Worm (Caenorhabditis elegans) whole organism, mixed stage, embryonic: ENCODE data around the gene T24E12.3.
"Not testable (repeated sequence)": the region's sequence is repeated elsewhere in the genome, so short reads cannot be mapped to it uniquely, and the experiment has no call there.

Experiments
- M03D4.4 ChIP-seq: sonication (generic microtip); optimal IDR thresholded peaks from 2 replicates; lab custom pipeline; 2017; ENCODE audit warnings: mild to moderate bottlenecking, missing genetic modification characterization, missing compliant biosample characterization
- bed-3 ChIP-seq: fragments of 200-800 bp; sonication (Bioruptor generic); optimal IDR thresholded peaks from 3 replicates; lab custom pipeline; 2018; ENCODE audit warnings: mild to moderate bottlenecking, missing genetic modification characterization, moderate library complexity, missing compliant biosample characterization
- blmp-1 ChIP-seq: fragments of 150-350 bp; optimal IDR thresholded peaks from 2 replicates; lab custom pipeline; 2014; ENCODE audit warnings: missing biosample characterization, missing genetic modification characterization
- ceh-39 ChIP-seq: fragments of 150-350 bp; optimal IDR thresholded peaks from 2 replicates; lab custom pipeline; 2014; ENCODE audit warnings: missing biosample characterization, missing genetic modification characterization
- ceh-43 ChIP-seq: fragments of 200-800 bp; sonication (Bioruptor generic); optimal IDR thresholded peaks from 2 replicates; lab custom pipeline; 2018; ENCODE audit warnings: mild to moderate bottlenecking, missing genetic modification characterization, moderate library complexity, missing compliant biosample characterization
- ceh-83 ChIP-seq: fragments of 200-800 bp; sonication (Bioruptor generic); optimal IDR thresholded peaks from 2 replicates; lab custom pipeline; 2018; ENCODE audit warnings: mild to moderate bottlenecking, missing genetic modification characterization, missing compliant biosample characterization
- ces-1 ChIP-seq: fragments of 150-350 bp; optimal IDR thresholded peaks from 2 replicates; lab custom pipeline; 2014; ENCODE audit warnings: missing biosample characterization, missing genetic modification reagents, missing genetic modification characterization
- cnd-1 ChIP-seq: fragments of 200-800 bp; sonication (Bioruptor generic); optimal IDR thresholded peaks from 2 replicates; lab custom pipeline; 2018; ENCODE audit warnings: mild to moderate bottlenecking, missing genetic modification characterization, missing compliant biosample characterization
- drap-1 ChIP-seq: fragments of 200-800 bp; sonication (Bioruptor generic); optimal IDR thresholded peaks from 3 replicates; lab custom pipeline; 2018; ENCODE audit warnings: mild to moderate bottlenecking, missing genetic modification characterization, missing compliant biosample characterization
- elt-1 ChIP-seq: sonication (generic microtip); optimal IDR thresholded peaks from 2 replicates; lab custom pipeline; 2017; ENCODE audit warnings: missing genetic modification characterization, mild to moderate bottlenecking, missing compliant biosample characterization, antibody characterized with exemption, moderate library complexity, borderline replicate concordance; ENCODE audit not compliant: insufficient read depth
- elt-3 ChIP-seq: fragments of 150-350 bp; optimal IDR thresholded peaks from 2 replicates; lab custom pipeline; 2014; ENCODE audit warnings: missing biosample characterization, missing genetic modification characterization
- flh-1 ChIP-seq: fragments of 200-800 bp; sonication (Bioruptor generic); optimal IDR thresholded peaks from 2 replicates; lab custom pipeline; 2018; ENCODE audit warnings: mild to moderate bottlenecking, missing genetic modification characterization, moderate library complexity, missing compliant biosample characterization
- lin-13 ChIP-seq: fragments of 150-350 bp; optimal IDR thresholded peaks from 2 replicates; lab custom pipeline; 2014; ENCODE audit warnings: missing biosample characterization, missing genetic modification characterization
- lin-32 ChIP-seq: fragments of 200-800 bp; sonication (Bioruptor generic); optimal IDR thresholded peaks from 2 replicates; lab custom pipeline; 2018; ENCODE audit warnings: mild to moderate bottlenecking, missing genetic modification characterization, missing compliant biosample characterization
- lsy-2 ChIP-seq: fragments of 150-350 bp; optimal IDR thresholded peaks from 2 replicates; lab custom pipeline; 2014; ENCODE audit warnings: missing biosample characterization, missing genetic modification characterization
- mep-1 ChIP-seq: fragments of 150-350 bp; optimal IDR thresholded peaks from 2 replicates; lab custom pipeline; 2017; ENCODE audit warnings: missing biosample characterization, missing genetic modification reagents, missing genetic modification characterization, inconsistent platforms
- mls-2 ChIP-seq: sonication (generic microtip); optimal IDR thresholded peaks from 2 replicates; lab custom pipeline; 2016; ENCODE audit warnings: mild to moderate bottlenecking, missing genetic modification characterization, moderate library complexity, missing compliant biosample characterization
- nhr-12 ChIP-seq: fragments of 150-350 bp; optimal IDR thresholded peaks from 2 replicates; lab custom pipeline; 2014; ENCODE audit warnings: missing biosample characterization, missing genetic modification characterization
- nhr-237 ChIP-seq: fragments of 150-350 bp; optimal IDR thresholded peaks from 2 replicates; lab custom pipeline; 2014; ENCODE audit warnings: missing biosample characterization, missing genetic modification characterization
- nhr-28 ChIP-seq: fragments of 150-350 bp; optimal IDR thresholded peaks from 2 replicates; lab custom pipeline; 2014; ENCODE audit warnings: missing biosample characterization, missing genetic modification characterization
- nhr-76 ChIP-seq: sonication (generic microtip); optimal IDR thresholded peaks from 2 replicates; lab custom pipeline; 2017; ENCODE audit warnings: missing biosample characterization, missing genetic modification characterization
- pha-4 ChIP-seq: fragments of 150-350 bp; optimal IDR thresholded peaks from 2 replicates; lab custom pipeline; 2018; ENCODE audit warnings: missing biosample characterization, missing genetic modification reagents, missing genetic modification characterization
- sem-2 ChIP-seq: fragments of 200-800 bp; sonication (Bioruptor generic); optimal IDR thresholded peaks from 2 replicates; lab custom pipeline; 2018; ENCODE audit warnings: mild to moderate bottlenecking, missing genetic modification characterization, missing compliant biosample characterization
- snpc-4 ChIP-seq: fragments of 150-350 bp; optimal IDR thresholded peaks from 2 replicates; lab custom pipeline; 2014; ENCODE audit warnings: missing biosample characterization, missing genetic modification characterization
- sptf-1 ChIP-seq: sonication (generic microtip); optimal IDR thresholded peaks from 2 replicates; lab custom pipeline; 2017; ENCODE audit warnings: mild to moderate bottlenecking, missing genetic modification characterization, moderate library complexity, missing compliant biosample characterization
- tbx-8 ChIP-seq: fragments of 200-800 bp; sonication (Bioruptor generic); optimal IDR thresholded peaks from 2 replicates; lab custom pipeline; 2018; ENCODE audit warnings: mild to moderate bottlenecking, missing genetic modification characterization, moderate library complexity, missing compliant biosample characterization
- unc-120 ChIP-seq: sonication (generic microtip); optimal IDR thresholded peaks from 2 replicates; lab custom pipeline; 2017; ENCODE audit warnings: missing genetic modification characterization, missing compliant biosample characterization; ENCODE audit not compliant: poor library complexity, severe bottlenecking
- unc-62 ChIP-seq: fragments of 150-350 bp; optimal IDR thresholded peaks from 2 replicates; lab custom pipeline; 2014; ENCODE audit warnings: missing biosample characterization, missing genetic modification reagents, missing genetic modification characterization
- zip-8 ChIP-seq: fragments of 150-350 bp; optimal IDR thresholded peaks from 2 replicates; lab custom pipeline; 2014; ENCODE audit warnings: missing biosample characterization, missing genetic modification characterization

T24E12.3 gene

DNA sequence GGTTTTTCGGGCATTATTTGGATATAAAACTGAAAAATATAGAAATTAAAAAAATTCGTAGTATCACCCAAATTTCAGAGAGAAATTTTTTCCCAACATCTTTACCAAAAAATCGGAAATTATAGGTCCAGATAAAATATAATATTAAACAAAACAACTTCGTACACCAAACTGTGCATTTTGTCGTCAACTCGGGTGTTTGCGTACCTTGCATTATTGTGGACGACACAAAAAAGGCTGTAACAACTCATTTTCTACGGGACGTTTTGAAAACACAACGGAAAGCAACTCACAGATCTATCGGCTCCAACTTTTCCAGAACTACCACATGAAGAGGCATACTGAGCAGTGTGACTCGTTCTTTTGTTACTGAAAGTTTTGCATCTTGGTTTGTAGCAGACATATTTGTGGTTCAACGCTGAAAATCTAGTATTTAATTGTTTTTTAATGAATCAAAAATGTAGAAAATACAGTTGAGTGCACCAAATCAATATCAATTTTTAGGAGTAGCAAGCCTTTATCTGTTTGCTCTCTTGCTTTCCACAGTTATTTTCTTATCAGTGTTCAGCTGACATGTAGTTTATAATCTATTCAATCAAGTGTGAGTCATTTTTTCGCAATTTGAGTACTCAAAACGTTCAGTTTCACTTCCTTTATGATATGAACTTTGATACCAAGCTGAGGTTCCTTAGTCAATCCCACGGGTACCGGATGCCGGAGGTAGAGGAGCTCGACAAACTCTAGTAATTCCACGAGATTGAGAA, 39.8 kb downstream of the T24E12.3 start:
- TF ChIP-seq nhr-76 (tag; lab: Kevin White, UChicago) (no peak), drap-1 (GFP tag; lab: Kevin White, UChicago) (no peak), lin-32 (GFP tag; lab: Kevin White, UChicago) (no peak), zip-8 (tag; lab: Kevin White, UChicago) (no peak), nhr-28 (no peak)

DNA sequence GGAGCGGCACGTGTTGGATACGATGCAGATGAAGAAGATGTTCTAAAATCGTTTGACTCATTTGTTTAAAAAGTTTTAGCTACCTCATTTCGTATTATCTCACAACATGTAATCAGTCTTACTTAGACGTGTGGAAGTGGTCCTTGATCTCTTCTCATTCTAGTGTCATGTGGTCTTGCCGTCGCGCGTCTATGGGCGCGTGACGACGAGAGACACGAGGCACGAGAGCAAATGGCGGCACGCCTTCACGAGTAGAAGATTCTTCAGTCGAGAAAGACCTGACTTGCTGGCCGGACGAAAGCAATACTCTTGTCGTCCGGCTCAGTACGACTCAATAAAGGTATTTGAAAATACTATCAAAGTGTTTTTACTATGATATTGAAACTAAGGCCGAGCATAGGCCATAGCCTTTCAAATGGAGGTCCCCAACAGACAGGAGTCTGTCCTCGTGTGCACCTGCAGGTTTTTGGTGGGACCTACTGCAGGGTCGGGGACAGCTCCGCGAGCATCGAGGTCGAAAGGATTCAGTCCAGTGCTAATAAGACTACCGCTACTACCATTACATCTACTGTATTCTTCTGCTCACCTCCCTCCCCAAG, 40.5 kb downstream of the T24E12.3 start, which contains the start of gene fbxa-24:
Gene fbxa-24, plus strand, starts transcription at position 276 of the 599 bp plus-strand sequence.
- TF ChIP-seq nhr-28; elt-1 (tag; lab: Kevin White, UChicago); lin-32 (GFP tag; lab: Kevin White, UChicago): not testable (repeated sequence)

DNA sequence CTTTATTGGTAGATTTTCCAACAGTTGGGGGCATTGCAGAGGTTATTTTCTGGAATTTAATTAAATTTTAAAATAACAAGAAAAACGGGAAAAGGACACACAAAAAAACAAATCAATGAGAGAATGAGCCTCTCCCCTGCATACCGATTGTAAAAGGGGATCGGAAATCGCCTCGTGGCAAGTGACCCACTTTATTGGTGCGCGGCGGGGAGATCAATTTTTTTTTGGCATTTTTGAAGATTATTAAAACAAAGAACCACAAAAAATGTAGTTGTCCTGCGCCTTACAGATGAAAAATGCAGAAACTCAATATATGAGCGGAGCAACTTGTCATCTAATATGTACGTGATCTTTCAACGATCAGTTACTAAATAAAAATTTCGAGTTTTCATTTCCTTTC, 45.4 kb downstream of the T24E12.3 start, which contains the start of gene F54D10.7:
Gene F54D10.7, minus strand, starts transcription at position 49 of the 400 bp plus-strand sequence.
- TF ChIP-seq ceh-39 (tag; lab: Kevin White, UChicago) (no peak), elt-3 (tag; lab: Kevin White, UChicago) (no peak), snpc-4 (tag; lab: Kevin White, UChicago) (no peak), nhr-12 (tag; lab: Kevin White, UChicago) (no peak), M03D4.4 (tag; lab: Kevin White, UChicago) (no peak), blmp-1 (tag; lab: Kevin White, UChicago) (no peak), ces-1 (GFP tag; lab: Kevin White, UChicago) (no peak), ceh-83 (GFP tag; lab: Kevin White, UChicago) (no peak), ceh-43 (GFP tag; lab: Kevin White, UChicago) (no peak), mep-1 (tag; lab: Kevin White, UChicago) (no peak), drap-1 (GFP tag; lab: Kevin White, UChicago) (no peak), sptf-1 (no peak), zip-8 (tag; lab: Kevin White, UChicago) (no peak), lsy-2 (tag; lab: Kevin White, UChicago) (no peak), nhr-237 (tag; lab: Kevin White, UChicago) (no peak), elt-1 (tag; lab: Kevin White, UChicago) (no peak), sem-2 (GFP tag; lab: Kevin White, UChicago) (no peak), mls-2 (tag; lab: Kevin White, UChicago) (no peak), bed-3 (GFP tag; lab: Kevin White, UChicago) (no peak)

- no peak for TF ChIP-seq ceh-43 (GFP tag; lab: Kevin White, UChicago)
- no peak for TF ChIP-seq lsy-2 (tag; lab: Kevin White, UChicago)
- no peak for TF ChIP-seq elt-1 (tag; lab: Kevin White, UChicago)
- TF ChIP-seq drap-1 (GFP tag; lab: Kevin White, UChicago), result no peak
- TF ChIP-seq cnd-1 (tag; lab: Kevin White, UChicago), result no peak
- no peak for TF ChIP-seq blmp-1 (tag; lab: Kevin White, UChicago)
- TF ChIP-seq mep-1 (tag; lab: Kevin White, UChicago), result no peak
- no peak for TF ChIP-seq ceh-39 (tag; lab: Kevin White, UChicago)
- no peak for TF ChIP-seq sem-2 (GFP tag; lab: Kevin White, UChicago)
- no peak for TF ChIP-seq pha-4
- TF ChIP-seq unc-120 (tag; lab: Kevin White, UChicago), result no peak
- TF ChIP-seq elt-3 (tag; lab: Kevin White, UChicago), result no peak
- TF ChIP-seq unc-62 (GFP tag; lab: Kevin White, UChicago), result no peak
- no peak for TF ChIP-seq flh-1 (GFP tag; lab: Kevin White, UChicago)
- TF ChIP-seq lin-13 (tag; lab: Kevin White, UChicago), result no peak
- no peak for TF ChIP-seq ceh-83 (GFP tag; lab: Kevin White, UChicago)
- no peak for TF ChIP-seq tbx-8 (GFP tag; lab: Kevin White, UChicago)
Measured at ce11 chrII:3823855-3824254, 48.0 kb downstream of the T24E12.3 start, which contains the start of gene skr-15. TSS of gene skr-15 (plus strand) at chrII:3824155.
